Worm (Caenorhabditis elegans): ENCODE measurements around the gene F01F1.2.
A peak's percentile ranks its signal among the peaks of the same experiment; 100 is the strongest.

The F01F1.2 gene

ce11 chrIII:5842920-5843319, 35.4 kb upstream of the F01F1.2 start (continued):
- TF ChIP-seq hpl-2 (GFP tag; optimal IDR thresholded peaks at IDR 0.05), result no peak
- TF ChIP-seq dsc-1 (tag; optimal IDR thresholded peaks at IDR 0.05), result no peak
- TF ChIP-seq ceh-8 (GFP tag; optimal IDR thresholded peaks at IDR 0.05), result no peak
- no peak for TF ChIP-seq nhr-12 (tag; optimal IDR thresholded peaks at IDR 0.05)
- TF ChIP-seq hlh-17 (GFP tag; optimal IDR thresholded peaks at IDR 0.05; ENCODE audit: borderline replicate concordance), result no peak
- no peak for TF ChIP-seq nhr-237 (tag; optimal IDR thresholded peaks at IDR 0.05)
- no peak for TF ChIP-seq egl-13 (tag; optimal IDR thresholded peaks at IDR 0.05)
- TF ChIP-seq nhr-71 (tag; optimal IDR thresholded peaks at IDR 0.05), result peak; percentile 9
- no peak for TF ChIP-seq pag-3 (tag; optimal IDR thresholded peaks at IDR 0.05; ENCODE audit: borderline replicate concordance, insufficient read depth)
- no peak for TF ChIP-seq aha-1 (tag; optimal IDR thresholded peaks at IDR 0.05)
- no peak for TF ChIP-seq tlp-1 (tag; optimal IDR thresholded peaks at IDR 0.05)
- TF ChIP-seq irx-1 (tag; optimal IDR thresholded peaks at IDR 0.05), result no peak
- TF ChIP-seq nhr-28 (tag; optimal IDR thresholded peaks at IDR 0.05), result no peak
- no peak for TF ChIP-seq fkh-8 (tag; optimal IDR thresholded peaks at IDR 0.05)
- no peak for TF ChIP-seq lin-15B (tag; optimal IDR thresholded peaks at IDR 0.05)
- no peak for TF ChIP-seq nhr-19 (GFP tag; conservative IDR thresholded peaks at IDR 0.05)
- 0 out of 2 replicates have a peak, but pooled peaks have one; percentile 27 for TF ChIP-seq grh-1 (GFP tag; IDR thresholded peaks at IDR 0.05)
- no peak for TF ChIP-seq ceh-63 (GFP tag; optimal IDR thresholded peaks at IDR 0.05)
- TF ChIP-seq nhr-76 (tag; optimal IDR thresholded peaks at IDR 0.05), result no peak
- TF ChIP-seq nhr-47 (tag; optimal IDR thresholded peaks at IDR 0.05), result no peak
- TF ChIP-seq elt-2 (tag; optimal IDR thresholded peaks at IDR 0.05), result no peak
- no peak for TF ChIP-seq snu-23 (GFP tag; optimal IDR thresholded peaks at IDR 0.05)
- TF ChIP-seq fos-1 (tag; optimal IDR thresholded peaks at IDR 0.05), result no peak
- TF ChIP-seq C16A3.4 (tag; optimal IDR thresholded peaks at IDR 0.05), result no peak
- TF ChIP-seq lin-39 (tag; optimal IDR thresholded peaks at IDR 0.05), result no peak

DNA sequence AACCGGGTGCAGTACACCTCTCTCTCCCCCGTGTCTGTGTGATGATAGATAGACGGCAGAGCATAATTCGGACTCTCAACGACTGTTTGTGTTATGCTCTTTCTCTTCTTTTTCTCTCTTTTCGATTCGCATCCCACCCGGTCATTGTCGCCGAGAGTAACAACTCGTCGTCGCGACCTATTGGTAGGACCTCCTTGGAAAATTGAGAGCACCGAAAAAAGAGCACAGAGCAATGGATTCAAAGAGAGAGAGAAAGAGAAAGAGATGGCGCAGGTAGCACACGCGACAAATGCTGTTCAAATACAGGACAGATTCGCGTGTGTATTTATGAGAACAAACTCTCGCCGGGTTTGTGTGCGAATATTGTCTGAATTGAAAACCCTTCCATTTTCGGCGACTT, 34.7 kb upstream of the F01F1.2 start:
- no peak for TF ChIP-seq nhr-12 (tag; optimal IDR thresholded peaks at IDR 0.05)
- no peak for TF ChIP-seq lir-3 (tag; optimal IDR thresholded peaks at IDR 0.05; ENCODE audit: poor library complexity)
- TF ChIP-seq mep-1 (tag; optimal IDR thresholded peaks at IDR 0.05), result peak; percentile 40
- peak in 1 of 2 experiments; percentile 4 for TF ChIP-seq efl-1 (optimal IDR thresholded peaks at IDR 0.05)
- TF ChIP-seq efl-1 (GFP tag; optimal IDR thresholded peaks at IDR 0.05 in 1 of 2), result peak in 1 of 2 experiments; percentile 94
- TF ChIP-seq unc-98 (GFP tag; IDR thresholded peaks at IDR 0.05), result no peak
- peak; percentile 13 for TF ChIP-seq nhr-47 (tag; optimal IDR thresholded peaks at IDR 0.05)
- no peak for TF ChIP-seq egl-13 (tag; optimal IDR thresholded peaks at IDR 0.05)
- no peak for TF ChIP-seq pax-3 (tag; optimal IDR thresholded peaks at IDR 0.05)
- 0 out of 2 replicates have a peak, but pooled peaks have one; percentile 2 for TF ChIP-seq nhr-19 (GFP tag; conservative IDR thresholded peaks at IDR 0.05)
- TF ChIP-seq nhr-77 (tag; optimal IDR thresholded peaks at IDR 0.05), result peak; percentile 11
- no peak for TF ChIP-seq mab-9 (GFP tag; IDR thresholded peaks at IDR 0.05)
- TF ChIP-seq lsy-2 (tag; optimal IDR thresholded peaks at IDR 0.05), result peak in 1 of 2 experiments; percentile 31
- peak in 1 of 2 experiments; percentile 62 for TF ChIP-seq mdl-1 (tag; optimal IDR thresholded peaks at IDR 0.05)
- no peak for TF ChIP-seq sptf-1 (tag; optimal IDR thresholded peaks at IDR 0.05)
- TF ChIP-seq ces-1 (GFP tag; optimal IDR thresholded peaks at IDR 0.05), result no peak
- peak; percentile 70 for TF ChIP-seq nhr-71 (tag; optimal IDR thresholded peaks at IDR 0.05)
- TF ChIP-seq nhr-20 (tag; optimal IDR thresholded peaks at IDR 0.05), result peak; percentile 34
- peak; percentile 75 for TF ChIP-seq lin-14 (GFP tag; optimal IDR thresholded peaks at IDR 0.05)
- no peak for TF ChIP-seq tlp-1 (tag; optimal IDR thresholded peaks at IDR 0.05)
- no peak for TF ChIP-seq xbp-1 (tag; optimal IDR thresholded peaks at IDR 0.05)
- TF ChIP-seq rnt-1 (tag; optimal IDR thresholded peaks at IDR 0.05), result peak; percentile 18
- TF ChIP-seq skn-1 (tag; optimal IDR thresholded peaks at IDR 0.05), result peak; percentile 19
- peak; percentile 10 for TF ChIP-seq fkh-8 (tag; optimal IDR thresholded peaks at IDR 0.05)
- TF ChIP-seq tbx-2 (tag; optimal IDR thresholded peaks at IDR 0.05), result peak; percentile 55
